Worm (Caenorhabditis elegans) whole organism, young adult: ENCODE data around the gene F41F3.8.

Experiments used
- F10E7.11 ChIP-seq: sonication (generic microtip); optimal IDR thresholded peaks from 2 replicates; lab custom pipeline; 2017; ENCODE audit warnings: mild to moderate bottlenecking, missing genetic modification characterization, moderate library complexity, missing compliant biosample characterization
- K11D2.4 ChIP-seq: fragments of 200-800 bp; sonication (Bioruptor generic); IDR thresholded peaks from 2 replicates; pipeline ENCODE4 v1.3.6; 2022; ENCODE audit warnings: missing genetic modification reagents, missing genetic modification characterization, missing compliant biosample characterization
- ama-1 ChIP-seq, 3 experiments: fragments of 150-350 bp in 1 of 3; sonication (generic microtip) in 2 of 3; optimal IDR thresholded peaks; 2 replicates each; lab custom pipeline; 2014 to 2018; ENCODE audit warnings: missing biosample characterization in 2 of 3, missing genetic modification characterization in 2 of 3, missing genetic modification reagents in 2 of 3
- ceh-91 ChIP-seq: fragments of 200-800 bp; sonication (Bioruptor generic); IDR thresholded peaks from 2 replicates; pipeline ENCODE4 v1.3.6; 2022; ENCODE audit warnings: missing genetic modification reagents, missing genetic modification characterization, missing compliant biosample characterization
- hrde-1 ChIP-seq: sonication (generic microtip); optimal IDR thresholded peaks from 2 replicates; lab custom pipeline; 2016; ENCODE audit warnings: missing genetic modification characterization, mild to moderate bottlenecking, missing compliant biosample characterization, moderate library complexity, missing genotype, missing genetic modification reagents, borderline replicate concordance
- lin-26 ChIP-seq: fragments of 200-800 bp; sonication (Bioruptor generic); IDR thresholded peaks from 2 replicates; pipeline ENCODE4 v1.3.6; 2022; ENCODE audit warnings: missing genetic modification reagents, missing genetic modification characterization, missing compliant biosample characterization
- lin-35 ChIP-seq, 3 experiments: fragments of 150-350 bp in 2 of 3; sonication (generic microtip) in 1 of 3; optimal IDR thresholded peaks; 2 replicates each; lab custom pipeline; 2014 to 2018; ENCODE audit warnings: missing biosample characterization in 3 of 3, missing genetic modification characterization in 3 of 3, missing genetic modification reagents in 3 of 3
- rec-8 ChIP-seq, 2 experiments: sonication (generic microtip); optimal IDR thresholded peaks; 2 replicates each; lab custom pipeline; 2016; ENCODE audit warnings: mild to moderate bottlenecking in 2 of 2, missing genetic modification characterization in 2 of 2, missing genetic modification reagents in 2 of 2, missing genotype in 2 of 2, missing biosample characterization in 1 of 2, missing compliant biosample characterization in 1 of 2, moderate library complexity in 1 of 2
- unc-130 ChIP-seq: sonication (generic microtip); optimal IDR thresholded peaks from 2 replicates; lab custom pipeline; 2016; ENCODE audit warnings: missing genetic modification reagents, missing genetic modification characterization, missing compliant biosample characterization

DNA sequence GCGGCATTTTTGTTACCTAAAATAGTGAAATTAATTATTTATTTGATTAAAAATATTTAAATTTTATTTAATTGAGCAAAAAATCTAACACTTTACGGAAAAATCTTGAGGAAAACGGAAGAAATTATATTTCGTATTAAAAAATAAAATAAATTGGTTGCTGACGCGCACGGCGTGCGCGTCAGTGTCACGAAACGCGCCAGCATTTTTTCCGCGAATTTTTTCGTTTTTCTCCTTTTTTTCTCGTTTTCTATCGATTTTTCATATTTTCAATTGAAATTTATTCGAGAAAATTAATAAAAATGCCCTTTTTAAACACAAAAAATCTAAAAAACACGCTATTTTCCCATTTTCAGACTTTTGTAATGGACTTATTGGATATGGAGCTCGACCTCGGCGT lies 32.8 kb upstream of the F41F3.8 start, which contains the start of the genes Y61A9LA.10 and F54D11.4:
- no peak for TF ChIP-seq F10E7.11 (tag; lab: Kevin White, UChicago)
- TF ChIP-seq hrde-1 (tag; lab: Kevin White, UChicago), result no peak
- no peak for TF ChIP-seq ceh-91 (GFP tag; lab: Robert Waterston, UW)
- TF ChIP-seq K11D2.4 (GFP tag; lab: Robert Waterston, UW), result no peak
- no peak for TF ChIP-seq rec-8 (tag; optimal IDR thresholded peaks at IDR 0.05; lab: Kevin White, UChicago)
- TF ChIP-seq ama-1 (optimal IDR thresholded peaks at IDR 0.05; lab: Kevin White, UChicago), result no peak
- no peak for TF ChIP-seq ama-1 (GFP tag; optimal IDR thresholded peaks at IDR 0.05; lab: Kevin White, UChicago)
- no peak for TF ChIP-seq unc-130 (GFP tag; lab: Kevin White, UChicago)
- no peak for TF ChIP-seq lin-26 (GFP tag; lab: Robert Waterston, UW)
- TF ChIP-seq lin-35 (GFP tag; optimal IDR thresholded peaks at IDR 0.05; lab: Kevin White, UChicago), result peak in 1 of 3 experiments; percentile 73
